Fruit fly (Drosophila melanogaster) whole organism, embryonic: ENCODE data around the gene CG13085.
A peak's percentile ranks its signal among the peaks of the same experiment; 100 is the strongest.

Experiments
- Abd-B ChIP-seq: fragments of 200-800 bp; sonication (Bioruptor generic); optimal IDR thresholded peaks from 2 replicates; lab custom pipeline; 2018; ENCODE audit warnings: missing biosample characterization, mild to moderate bottlenecking, missing genetic modification characterization, moderate library complexity
- Aef1 ChIP-seq: fragments of 200-800 bp; sonication (Bioruptor generic); IDR thresholded peaks from 3 replicates; pipeline ENCODE4 v1.3.6; 2022; ENCODE audit warnings: missing biosample characterization, missing genetic modification characterization
- Asciz ChIP-seq: fragments of 200-800 bp; sonication (Bioruptor generic); optimal IDR thresholded peaks from 2 replicates; lab custom pipeline; 2017; ENCODE audit warnings: missing biosample characterization, mild to moderate bottlenecking, missing genetic modification characterization, missing genetic modification reagents
- Awh ChIP-seq: fragments of 200-800 bp; sonication (Bioruptor generic); IDR thresholded peaks from 2 replicates; pipeline ENCODE4, ENCODE4 v1.3.6; 2022; ENCODE audit warnings: missing biosample characterization, missing genetic modification characterization
- CG10267 ChIP-seq: fragments of 200-800 bp; sonication (Bioruptor generic); optimal IDR thresholded peaks from 2 replicates; lab custom pipeline; 2018; ENCODE audit warnings: missing biosample characterization, mild to moderate bottlenecking, missing genetic modification characterization, moderate library complexity
- CG10321 ChIP-seq: fragments of 200-800 bp; sonication (Bioruptor generic); IDR thresholded peaks from 2 replicates; pipeline ENCODE4 v1.3.6; 2022; ENCODE audit warnings: missing biosample characterization, missing genetic modification characterization
- CG12104 ChIP-seq: fragments of 200-800 bp; sonication (Bioruptor generic); optimal IDR thresholded peaks from 3 replicates; lab custom pipeline; 2016; ENCODE audit warnings: missing biosample characterization, missing genetic modification characterization
- CG15269 ChIP-seq: fragments of 200-800 bp; sonication (Bioruptor generic); optimal IDR thresholded peaks from 2 replicates; lab custom pipeline; 2018; ENCODE audit warnings: missing biosample characterization, mild to moderate bottlenecking, missing genetic modification characterization, moderate library complexity
- CG15601 ChIP-seq: fragments of 200-800 bp; sonication (Bioruptor generic); optimal IDR thresholded peaks from 3 replicates; lab custom pipeline; 2019; ENCODE audit warnings: missing biosample characterization, mild to moderate bottlenecking, missing genetic modification characterization, moderate library complexity
- CG17328 ChIP-seq: fragments of 200-800 bp; sonication (Bioruptor generic); IDR thresholded peaks from 2 replicates; pipeline ENCODE4 v1.3.6; 2022; ENCODE audit warnings: missing biosample characterization, missing genetic modification characterization
- CG31388 ChIP-seq: fragments of 200-800 bp; sonication (Bioruptor generic); optimal IDR thresholded peaks from 2 replicates; lab custom pipeline; 2016; ENCODE audit warnings: missing biosample characterization, missing genetic modification characterization
- CG3847 ChIP-seq: fragments of 200-800 bp; sonication (Bioruptor generic); IDR thresholded peaks from 2 replicates; pipeline ENCODE4 v1.3.6; 2022; ENCODE audit warnings: missing biosample characterization, missing genetic modification characterization
- CG4424 ChIP-seq: fragments of 200-800 bp; sonication (Bioruptor generic); optimal IDR thresholded peaks from 3 replicates; lab custom pipeline; 2016; ENCODE audit warnings: missing biosample characterization, missing genetic modification characterization
- CG6654 ChIP-seq: fragments of 200-800 bp; sonication (Bioruptor generic); optimal IDR thresholded peaks from 2 replicates; lab custom pipeline; 2017; ENCODE audit warnings: missing biosample characterization, mild to moderate bottlenecking, missing genetic modification characterization
- CG7271 ChIP-seq: fragments of 200-800 bp; sonication (Bioruptor generic); optimal IDR thresholded peaks from 2 replicates; lab custom pipeline; 2018; ENCODE audit warnings: missing biosample characterization, mild to moderate bottlenecking, missing genetic modification characterization, moderate library complexity
- CG8281 ChIP-seq: fragments of 200-800 bp; sonication (Bioruptor generic); optimal IDR thresholded peaks from 2 replicates; lab custom pipeline; 2018; ENCODE audit warnings: missing biosample characterization, mild to moderate bottlenecking, missing genetic modification characterization, moderate library complexity
- Doc3 ChIP-seq: fragments of 200-800 bp; sonication (Bioruptor generic); IDR thresholded peaks from 3 replicates; pipeline ENCODE4 v1.3.6; 2022; ENCODE audit warnings: missing biosample characterization, missing genetic modification characterization; ENCODE audit not compliant: partially characterized antibody
- ERR ChIP-seq: fragments of 200-800 bp; sonication (Bioruptor generic); optimal IDR thresholded peaks from 2 replicates; lab custom pipeline; 2016; ENCODE audit warnings: missing biosample characterization, missing genetic modification characterization
- Fer3 ChIP-seq: fragments of 200-800 bp; sonication (Bioruptor generic); optimal IDR thresholded peaks from 2 replicates; lab custom pipeline; 2018; ENCODE audit warnings: missing biosample characterization, mild to moderate bottlenecking, missing genetic modification characterization, moderate library complexity
- Hmr ChIP-seq: fragments of 200-800 bp; sonication (Bioruptor generic); optimal IDR thresholded peaks from 3 replicates; lab custom pipeline; 2017; ENCODE audit warnings: mild to moderate bottlenecking, missing biosample characterization, missing genetic modification reagents, missing genetic modification characterization
- Hmx ChIP-seq: fragments of 200-800 bp; sonication (Bioruptor generic); optimal IDR thresholded peaks from 2 replicates; lab custom pipeline; 2016; ENCODE audit warnings: missing biosample characterization, missing genetic modification characterization
- Hr39 ChIP-seq: fragments of >200 bp; optimal IDR thresholded peaks from 2 replicates; lab custom pipeline; 2017
- Jarid2 ChIP-seq: fragments of 200-800 bp; sonication (Bioruptor generic); optimal IDR thresholded peaks from 3 replicates; lab custom pipeline; 2017; ENCODE audit warnings: mild to moderate bottlenecking, missing biosample characterization, missing genetic modification reagents, missing genetic modification characterization
- NC2α ChIP-seq: fragments of 200-800 bp; sonication (Bioruptor generic); optimal IDR thresholded peaks from 2 replicates; lab custom pipeline; 2016; ENCODE audit warnings: missing biosample characterization, missing genetic modification characterization
- Nf-YB ChIP-seq: fragments of 200-800 bp; sonication (Bioruptor generic); optimal IDR thresholded peaks from 3 replicates; lab custom pipeline; 2019; ENCODE audit warnings: missing biosample characterization, mild to moderate bottlenecking, missing genetic modification characterization, moderate library complexity
- Opbp ChIP-seq: fragments of 200-800 bp; sonication (Bioruptor generic); IDR thresholded peaks from 3 replicates; pipeline ENCODE4 v1.3.6; 2022; ENCODE audit warnings: missing biosample characterization, missing genetic modification characterization; ENCODE audit not compliant: partially characterized antibody
- PHDP ChIP-seq: fragments of 200-800 bp; sonication (Bioruptor generic); optimal IDR thresholded peaks from 3 replicates; lab custom pipeline; 2018; ENCODE audit warnings: missing biosample characterization, mild to moderate bottlenecking, missing genetic modification characterization, moderate library complexity
- Ravus ChIP-seq: fragments of 200-800 bp; sonication (Bioruptor generic); IDR thresholded peaks from 2 replicates; pipeline ENCODE4 v1.3.6; 2022; ENCODE audit warnings: missing biosample characterization, missing genetic modification characterization
- Spps ChIP-seq: fragments of 200-800 bp; sonication (Bioruptor generic); optimal IDR thresholded peaks from 2 replicates; lab custom pipeline; 2018; ENCODE audit warnings: missing biosample characterization, mild to moderate bottlenecking, missing genetic modification characterization
- Sry-β ChIP-seq: fragments of 200-800 bp; sonication (Bioruptor generic); optimal IDR thresholded peaks from 2 replicates; lab custom pipeline; 2018; ENCODE audit warnings: missing biosample characterization, mild to moderate bottlenecking, missing genetic modification characterization, moderate library complexity
- Sry-δ ChIP-seq: fragments of 200-800 bp; sonication (Bioruptor generic); optimal IDR thresholded peaks from 2 replicates; lab custom pipeline; 2016; ENCODE audit warnings: missing biosample characterization, missing genetic modification characterization
- Usf ChIP-seq: fragments of 200-800 bp; sonication (Bioruptor generic); optimal IDR thresholded peaks from 2 replicates; lab custom pipeline; 2017; ENCODE audit warnings: missing genotype, missing biosample characterization, missing genetic modification characterization
- ac ChIP-seq: fragments of 200-800 bp; sonication (Bioruptor generic); optimal IDR thresholded peaks from 3 replicates; lab custom pipeline; 2017; ENCODE audit warnings: missing biosample characterization, mild to moderate bottlenecking, missing genetic modification characterization
- amos ChIP-seq: fragments of 200-800 bp; sonication (Bioruptor generic); IDR thresholded peaks from 2 replicates; pipeline ENCODE4 v1.3.6; 2022; ENCODE audit warnings: missing biosample characterization, missing genetic modification characterization; ENCODE audit not compliant: partially characterized antibody
- aop ChIP-seq: fragments of 200-800 bp; sonication (Bioruptor generic); IDR thresholded peaks from 2 replicates; pipeline ENCODE4 v1.3.6; 2022; ENCODE audit warnings: missing biosample characterization, missing genetic modification characterization
- ase ChIP-seq: fragments of 200-800 bp; sonication (Bioruptor generic); IDR thresholded peaks from 3 replicates; pipeline ENCODE4 v1.3.6; 2022; ENCODE audit warnings: missing biosample characterization, missing genetic modification characterization
- cato ChIP-seq: fragments of 200-800 bp; sonication (Bioruptor generic); optimal IDR thresholded peaks from 2 replicates; lab custom pipeline; 2016; ENCODE audit warnings: missing biosample characterization, missing genetic modification characterization, borderline replicate concordance
- chm ChIP-seq: fragments of 200-800 bp; sonication (Bioruptor generic); IDR thresholded peaks from 2 replicates; pipeline ENCODE4 v1.3.6; 2022; ENCODE audit warnings: missing biosample characterization, missing genetic modification characterization
- disco-r ChIP-seq: fragments of 200-800 bp; sonication (Bioruptor generic); optimal IDR thresholded peaks from 2 replicates; lab custom pipeline; 2016; ENCODE audit warnings: missing biosample characterization, missing genetic modification characterization
- dysf ChIP-seq: fragments of 200-800 bp; sonication (Bioruptor generic); IDR thresholded peaks from 3 replicates; pipeline ENCODE4 v1.3.6; 2022; ENCODE audit warnings: missing biosample characterization, missing genetic modification characterization
- esg ChIP-seq: fragments of 200-800 bp; sonication (Bioruptor generic); conservative IDR thresholded peaks from 2 replicates; pipeline ENCODE4 v1.3.6; 2022; ENCODE audit warnings: missing biosample characterization, missing genetic modification characterization
- eve ChIP-seq, 2 experiments: fragments of >200 bp; optimal IDR thresholded peaks; 2 replicates each; lab custom pipeline; 2017; ENCODE audit warnings: missing biosample characterization in 2 of 2, missing genetic modification characterization in 2 of 2
- exex ChIP-seq: fragments of 200-800 bp; sonication (Bioruptor generic); optimal IDR thresholded peaks from 4 replicates; lab custom pipeline; 2018; ENCODE audit warnings: missing biosample characterization, mild to moderate bottlenecking, missing genetic modification characterization, moderate library complexity
- ftz-f1 ChIP-seq: fragments of 200-800 bp; sonication (Bioruptor generic); optimal IDR thresholded peaks from 2 replicates; lab custom pipeline; 2016; ENCODE audit warnings: missing biosample characterization, missing genetic modification characterization
- hkb ChIP-seq, 2 experiments: fragments of 200-800 bp in 1 of 2; fragments of >200 bp in 1 of 2; sonication (Bioruptor generic) in 1 of 2; IDR thresholded peaks in 1 of 2; optimal IDR thresholded peaks in 1 of 2; 2 replicates each; pipeline versions ENCODE4 v1.3.6 to Lab custom; 2017 to 2022; ENCODE audit warnings: missing biosample characterization in 1 of 2, missing genetic modification characterization in 1 of 2
- maf-S ChIP-seq: fragments of 200-800 bp; sonication (Bioruptor generic); optimal IDR thresholded peaks from 2 replicates; lab custom pipeline; 2016; ENCODE audit warnings: missing biosample characterization, missing genetic modification characterization
- ranshi ChIP-seq: fragments of 200-800 bp; sonication (Bioruptor generic); IDR thresholded peaks from 2 replicates; pipeline ENCODE4 v1.3.6; 2022; ENCODE audit warnings: missing biosample characterization, missing genetic modification characterization
- shn ChIP-seq: fragments of 200-800 bp; sonication (Bioruptor generic); optimal IDR thresholded peaks from 3 replicates; lab custom pipeline; 2016; ENCODE audit warnings: missing biosample characterization, missing genetic modification characterization
- stc ChIP-seq: fragments of 200-800 bp; sonication (Bioruptor generic); IDR thresholded peaks from 2 replicates; pipeline ENCODE4 v1.3.6; 2022; ENCODE audit warnings: missing biosample characterization, missing genetic modification characterization
- tll ChIP-seq, 2 experiments: fragments of 200-800 bp in 1 of 2; fragments of >200 bp in 1 of 2; sonication (Bioruptor generic) in 1 of 2; optimal IDR thresholded peaks; 2 replicates each; lab custom pipeline; 2017 to 2019; ENCODE audit warnings: missing biosample characterization in 2 of 2, missing genetic modification characterization in 2 of 2, mild to moderate bottlenecking in 1 of 2, moderate library complexity in 1 of 2
- wor ChIP-seq: fragments of 200-800 bp; sonication (Bioruptor generic); IDR thresholded peaks from 2 replicates; pipeline ENCODE4 v1.3.6; 2022; ENCODE audit warnings: missing biosample characterization, missing genetic modification characterization

CG13085 gene

dm6 chr2L:19453381-19453780 lies 29.5 kb downstream of the CG13085 start, which contains the start of gene Top2 (continued):
- TF ChIP-seq dysf (no peak), eve (GFP tag; optimal IDR thresholded peaks at IDR 0.05; lab: Kevin White, UChicago) (no peak), CG15601 (tag; lab: Kevin White, UChicago) (peak; percentile 36), exex (tag; lab: Kevin White, UChicago) (no peak), shn (peak; percentile 30), CG12104 (GFP tag; lab: Kevin White, UChicago) (no peak), CG10321 (GFP tag; lab: Robert Waterston, UW) (no peak), maf-S (peak; percentile 64), Doc3 (GFP tag; lab: Robert Waterston, UW) (peak; percentile 61), stc (no peak), ranshi (no peak; the same call in 1 of the 2 replicates), Opbp (GFP tag; lab: Robert Waterston, UW) (peak; percentile 88), aop (GFP tag; lab: Robert Waterston, UW) (no peak), CG3847 (GFP tag; lab: Robert Waterston, UW) (peak; percentile 55; the same call in 1 of the 2 replicates), cato (GFP tag; lab: Kevin White, UChicago) (no peak), CG4424 (peak; percentile 23), Hmx (GFP tag; lab: Kevin White, UChicago) (no peak), ase (no peak), esg (no peak), Fer3 (tag; lab: Kevin White, UChicago) (no peak), Spps (no peak), CG15269 (no peak), tll (GFP tag; optimal IDR thresholded peaks at IDR 0.05; lab: Kevin White, UChicago) (no peak), Abd-B (GFP tag; lab: Kevin White, UChicago) (peak; percentile 70), Hmr (GFP tag; lab: Kevin White, UChicago) (peak; percentile 82), Aef1 (peak; percentile 39), CG10267 (tag; lab: Kevin White, UChicago) (peak; percentile 90), hkb (optimal IDR thresholded peaks at IDR 0.05; lab: Kevin White, UChicago) (no peak), hkb (GFP tag; IDR thresholded peaks at IDR 0.05; lab: Robert Waterston, UW) (peak; percentile 29; the same call in 1 of the 2 replicates), chm (GFP tag; lab: Robert Waterston, UW) (0 out of 2 replicates have a peak, but pooled peaks have one; percentile 55), PHDP (tag; lab: Kevin White, UChicago) (no peak), Asciz (GFP tag; lab: Kevin White, UChicago) (no peak), CG31388 (no peak), NC2α (GFP tag; lab: Kevin White, UChicago) (no peak), Ravus (no peak), wor (GFP tag; lab: Robert Waterston, UW) (no peak), Nf-YB (peak; percentile 2), disco-r (no peak), CG7271 (tag; lab: Kevin White, UChicago) (peak; percentile 18), ftz-f1 (GFP tag; lab: Kevin White, UChicago) (peak; percentile 65), CG17328 (no peak), CG8281 (no peak), Awh (GFP tag; lab: Robert Waterston, UW) (no peak), Sry-δ (GFP tag; lab: Kevin White, UChicago) (peak; percentile 98), ERR (GFP tag; lab: Kevin White, UChicago) (peak; percentile 13), Usf (GFP tag; lab: Kevin White, UChicago) (peak; percentile 81), Sry-β (peak; percentile 50), Hr39 (no peak), ac (GFP tag; lab: Kevin White, UChicago) (no peak), CG6654 (GFP tag; lab: Kevin White, UChicago) (no peak), amos (GFP tag; lab: Robert Waterston, UW) (peak; percentile 91), Jarid2 (no peak)
